Fruit fly (Drosophila melanogaster) whole organism, embryonic: ENCODE data around the gene gdl.

Experiments
- Antp ChIP-seq: fragments of 200-800 bp; sonication (Bioruptor generic); optimal IDR thresholded peaks from 3 replicates; lab custom pipeline; 2016; ENCODE audit warnings: missing biosample characterization, missing genetic modification characterization
- Blimp-1 ChIP-seq: fragments of 200-800 bp; sonication (Bioruptor generic); optimal IDR thresholded peaks from 3 replicates; lab custom pipeline; 2018; ENCODE audit warnings: missing biosample characterization, missing genetic modification characterization, mild to moderate bottlenecking, moderate library complexity, missing genetic modification reagents
- CG10431 ChIP-seq: fragments of 200-800 bp; sonication (Bioruptor generic); optimal IDR thresholded peaks from 3 replicates; lab custom pipeline; 2018; ENCODE audit warnings: missing biosample characterization, mild to moderate bottlenecking, missing genetic modification characterization
- CG10979 ChIP-seq: fragments of 200-800 bp; sonication (Bioruptor generic); optimal IDR thresholded peaks from 2 replicates; lab custom pipeline; 2018; ENCODE audit warnings: missing biosample characterization, mild to moderate bottlenecking, missing genetic modification characterization, moderate library complexity
- CG11723 ChIP-seq: fragments of 200-800 bp; sonication (Bioruptor generic); optimal IDR thresholded peaks from 2 replicates; lab custom pipeline; 2017; ENCODE audit warnings: missing biosample characterization, mild to moderate bottlenecking, missing genetic modification characterization
- CG13894 ChIP-seq: fragments of 200-800 bp; sonication (Bioruptor generic); optimal IDR thresholded peaks from 3 replicates; lab custom pipeline; 2018; ENCODE audit warnings: missing biosample characterization, mild to moderate bottlenecking, missing genetic modification characterization, moderate library complexity
- CG14965 ChIP-seq: fragments of 200-800 bp; sonication (Bioruptor generic); optimal IDR thresholded peaks from 2 replicates; lab custom pipeline; 2016; ENCODE audit warnings: missing biosample characterization, missing genetic modification characterization, borderline replicate concordance
- CG16863 ChIP-seq: fragments of 200-800 bp; sonication (Bioruptor generic); optimal IDR thresholded peaks from 3 replicates; lab custom pipeline; 2016; ENCODE audit warnings: missing biosample characterization, missing genetic modification characterization
- CG17361 ChIP-seq: fragments of 200-800 bp; sonication (Bioruptor generic); IDR thresholded peaks from 3 replicates; pipeline ENCODE4 v1.3.6; 2022; ENCODE audit warnings: missing biosample characterization, missing genetic modification characterization
- CG3065 ChIP-seq: fragments of 200-800 bp; sonication (Bioruptor generic); optimal IDR thresholded peaks from 2 replicates; lab custom pipeline; 2016; ENCODE audit warnings: missing biosample characterization, missing genetic modification characterization
- CG31365 ChIP-seq: fragments of 200-800 bp; sonication (Bioruptor generic); optimal IDR thresholded peaks from 2 replicates; lab custom pipeline; 2018; ENCODE audit warnings: missing biosample characterization, mild to moderate bottlenecking, missing genetic modification characterization
- CG3163 ChIP-seq: fragments of 200-800 bp; sonication (Bioruptor generic); optimal IDR thresholded peaks from 3 replicates; lab custom pipeline; 2016; ENCODE audit warnings: missing biosample characterization, missing genetic modification characterization
- CG32772 ChIP-seq: fragments of 200-800 bp; sonication (Bioruptor generic); IDR thresholded peaks from 2 replicates; pipeline ENCODE4 v1.3.6; 2022; ENCODE audit warnings: missing biosample characterization, missing genetic modification characterization
- CG5180 ChIP-seq: fragments of 200-800 bp; sonication (Bioruptor generic); optimal IDR thresholded peaks from 3 replicates; lab custom pipeline; 2017; ENCODE audit warnings: missing biosample characterization, missing genetic modification characterization, mild to moderate bottlenecking, moderate library complexity, missing genetic modification reagents
- CG7556 ChIP-seq: fragments of 200-800 bp; sonication (Bioruptor generic); optimal IDR thresholded peaks from 2 replicates; lab custom pipeline; 2017; ENCODE audit warnings: missing biosample characterization, mild to moderate bottlenecking, missing genetic modification characterization
- Max ChIP-seq: fragments of 200-800 bp; sonication (Bioruptor generic); optimal IDR thresholded peaks from 2 replicates; lab custom pipeline; 2016; ENCODE audit warnings: missing biosample characterization, mild to moderate bottlenecking, missing genetic modification characterization
- Med ChIP-seq: fragments of 200-800 bp; sonication (Bioruptor generic); peaks from one replicate; lab custom pipeline; 2016; ENCODE audit warnings: missing biosample characterization, missing genetic modification characterization, mild to moderate bottlenecking, inconsistent platforms, moderate library complexity
- Meics ChIP-seq: fragments of 200-800 bp; sonication (Bioruptor generic); optimal IDR thresholded peaks from 2 replicates; lab custom pipeline; 2017; ENCODE audit warnings: missing biosample characterization, mild to moderate bottlenecking, missing genetic modification characterization
- Pdp1 ChIP-seq, 2 experiments: fragments of 200-800 bp; sonication (Bioruptor generic); optimal IDR thresholded peaks; 3 replicates each; lab custom pipeline; 2016; ENCODE audit warnings: missing biosample characterization in 2 of 2, missing genetic modification characterization in 2 of 2, mild to moderate bottlenecking in 1 of 2, moderate library complexity in 1 of 2
- TFAM ChIP-seq: fragments of 200-800 bp; sonication (Bioruptor generic); optimal IDR thresholded peaks from 2 replicates; lab custom pipeline; 2017; ENCODE audit warnings: missing biosample characterization, missing genetic modification characterization, inconsistent platforms
- Trl ChIP-seq, 3 experiments: fragments of >200 bp in 2 of 3; fragments of 200-800 bp in 1 of 3; sonication (Bioruptor generic) in 1 of 3; optimal IDR thresholded peaks; 2 replicates in 1 of 3; 3 replicates in 2 of 3; lab custom pipeline; 2016 to 2017; ENCODE audit warnings: missing biosample characterization in 1 of 3, missing genetic modification characterization in 1 of 3
- Vsx1 ChIP-seq: fragments of 200-800 bp; sonication (Bioruptor generic); optimal IDR thresholded peaks from 2 replicates; lab custom pipeline; 2017; ENCODE audit warnings: missing biosample characterization, mild to moderate bottlenecking, missing genetic modification characterization, missing genetic modification reagents
- ac ChIP-seq: fragments of 200-800 bp; sonication (Bioruptor generic); optimal IDR thresholded peaks from 3 replicates; lab custom pipeline; 2017; ENCODE audit warnings: missing biosample characterization, mild to moderate bottlenecking, missing genetic modification characterization
- btn ChIP-seq: fragments of 200-800 bp; sonication (Bioruptor generic); optimal IDR thresholded peaks from 2 replicates; lab custom pipeline; 2016; ENCODE audit warnings: missing biosample characterization, missing genetic modification characterization
- cg ChIP-seq: fragments of 200-800 bp; sonication (Bioruptor generic); optimal IDR thresholded peaks from 3 replicates; lab custom pipeline; 2019; ENCODE audit warnings: missing biosample characterization, mild to moderate bottlenecking, missing genetic modification characterization, moderate library complexity
- chif ChIP-seq, 2 experiments: fragments of 200-800 bp; sonication (Bioruptor generic); optimal IDR thresholded peaks; 3 replicates each; lab custom pipeline; 2016; ENCODE audit warnings: missing biosample characterization in 2 of 2, missing genetic modification characterization in 2 of 2
- disco-r ChIP-seq: fragments of 200-800 bp; sonication (Bioruptor generic); optimal IDR thresholded peaks from 2 replicates; lab custom pipeline; 2016; ENCODE audit warnings: missing biosample characterization, missing genetic modification characterization
- ewg ChIP-seq: fragments of 200-800 bp; sonication (Bioruptor generic); optimal IDR thresholded peaks from 3 replicates; lab custom pipeline; 2017; ENCODE audit warnings: mild to moderate bottlenecking, missing biosample characterization, missing genetic modification reagents, missing genetic modification characterization
- exex ChIP-seq: fragments of 200-800 bp; sonication (Bioruptor generic); optimal IDR thresholded peaks from 4 replicates; lab custom pipeline; 2018; ENCODE audit warnings: missing biosample characterization, mild to moderate bottlenecking, missing genetic modification characterization, moderate library complexity
- h ChIP-seq: fragments of >200 bp; optimal IDR thresholded peaks from 2 replicates; lab custom pipeline; 2017
- kni ChIP-seq: fragments of 200-800 bp; sonication (Bioruptor generic); optimal IDR thresholded peaks from 3 replicates; lab custom pipeline; 2017; ENCODE audit warnings: mild to moderate bottlenecking, missing biosample characterization, missing genetic modification reagents, missing genetic modification characterization
- luna ChIP-seq: fragments of 200-800 bp; sonication (Bioruptor generic); optimal IDR thresholded peaks from 2 replicates; lab custom pipeline; 2016; ENCODE audit warnings: missing biosample characterization, missing genetic modification characterization
- mld ChIP-seq: fragments of 200-800 bp; sonication (Bioruptor generic); IDR thresholded peaks from 3 replicates; pipeline ENCODE4 v1.3.6; 2022; ENCODE audit warnings: missing biosample characterization, missing genetic modification characterization; ENCODE audit not compliant: partially characterized antibody
- sens ChIP-seq: fragments of 200-800 bp; sonication (Bioruptor generic); peaks from one replicate; lab custom pipeline; 2016; ENCODE audit warnings: missing biosample characterization, missing genetic modification characterization
- sim ChIP-seq: fragments of 200-800 bp; sonication (Bioruptor generic); IDR thresholded peaks from 2 replicates; pipeline ENCODE4 v1.3.6; 2022; ENCODE audit warnings: missing biosample characterization, missing genetic modification characterization
- sisA ChIP-seq: fragments of 200-800 bp; sonication (Bioruptor generic); IDR thresholded peaks from 2 replicates; pipeline ENCODE4 v1.3.6; 2022; ENCODE audit warnings: missing biosample characterization, missing genetic modification characterization
- slbo ChIP-seq: fragments of 200-800 bp; sonication (Bioruptor generic); IDR thresholded peaks from 2 replicates; pipeline ENCODE4 v1.3.6; 2022; ENCODE audit warnings: missing biosample characterization, missing genetic modification characterization
- slp2 ChIP-seq: fragments of 200-800 bp; sonication (Bioruptor generic); optimal IDR thresholded peaks from 2 replicates; lab custom pipeline; 2016; ENCODE audit warnings: missing biosample characterization, missing genetic modification characterization
- so ChIP-seq: fragments of 200-800 bp; sonication (Bioruptor generic); IDR thresholded peaks from 3 replicates; pipeline ENCODE4 v1.3.6; 2022; ENCODE audit warnings: missing biosample characterization, missing genetic modification characterization
- sqz ChIP-seq: fragments of 200-800 bp; sonication (Bioruptor generic); optimal IDR thresholded peaks from 3 replicates; lab custom pipeline; 2018; ENCODE audit warnings: missing biosample characterization, mild to moderate bottlenecking, missing genetic modification characterization
- tap ChIP-seq: fragments of 200-800 bp; optimal IDR thresholded peaks from 3 replicates; lab custom pipeline; 2019; ENCODE audit warnings: missing biosample characterization, mild to moderate bottlenecking, missing genetic modification characterization, moderate library complexity
- z ChIP-seq: fragments of 200-800 bp; sonication (Bioruptor generic); IDR thresholded peaks from 3 replicates; pipeline ENCODE4 v1.3.6; 2022; ENCODE audit warnings: missing biosample characterization, missing genetic modification characterization
- zf30C ChIP-seq: fragments of 200-800 bp; sonication (Bioruptor generic); optimal IDR thresholded peaks from 3 replicates; lab custom pipeline; 2018; ENCODE audit warnings: missing biosample characterization, mild to moderate bottlenecking, missing genetic modification characterization

Gene gdl

DNA sequence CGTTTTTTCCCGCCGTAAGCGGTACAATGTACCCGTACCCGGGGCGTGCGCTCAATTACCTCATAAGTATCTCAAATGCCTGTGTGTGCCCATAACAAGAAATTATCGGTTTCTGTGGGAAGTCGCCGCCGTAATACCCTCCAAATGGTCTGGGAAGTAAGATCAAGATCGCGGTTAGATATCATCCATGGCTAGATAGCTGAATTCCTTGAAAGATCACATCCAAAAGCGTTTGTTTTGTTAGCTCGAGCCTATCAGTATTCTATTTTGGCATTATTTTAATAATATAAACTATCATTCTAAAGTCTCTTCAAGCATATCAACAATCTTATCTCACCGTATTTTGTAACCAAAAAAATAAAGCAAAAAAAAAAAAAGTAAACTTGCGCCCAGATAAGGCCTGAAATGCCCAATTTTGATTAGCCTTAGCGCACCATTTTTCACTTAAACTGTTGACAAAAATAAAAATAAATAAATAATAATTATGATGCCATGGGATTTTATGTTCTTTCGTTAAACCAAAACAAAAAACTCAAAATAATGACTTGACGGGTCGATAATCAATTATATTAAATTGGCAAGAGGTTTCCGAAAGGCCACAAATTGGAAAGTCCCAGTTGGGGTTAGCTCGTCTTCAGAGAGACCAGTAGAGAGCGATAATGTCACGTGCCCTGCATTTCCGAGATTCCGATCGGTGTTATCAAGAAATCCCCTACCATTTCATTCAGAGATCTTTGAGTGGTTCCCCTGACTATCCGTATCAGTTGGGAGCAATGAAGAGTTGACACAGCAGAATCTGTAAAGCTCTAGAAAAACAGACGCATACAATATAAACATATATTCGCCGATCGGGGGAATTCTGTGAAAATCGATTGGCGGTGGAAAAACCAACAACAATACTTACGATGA is 29.6 kb downstream of the gdl start (continued):
- TF ChIP-seq Meics (GFP tag; lab: Kevin White, UChicago): no peak
- no peak for TF ChIP-seq mld (GFP tag; lab: Robert Waterston, UW)
- no peak for TF ChIP-seq sisA
- TF ChIP-seq luna (GFP tag; lab: Kevin White, UChicago): no peak
- peak; percentile 55 for TF ChIP-seq Vsx1 (GFP tag; lab: Kevin White, UChicago)
- TF ChIP-seq CG13894 (tag; lab: Kevin White, UChicago): no peak

- TF ChIP-seq CG3163 (GFP tag; lab: Kevin White, UChicago) (no peak), sens (GFP tag; lab: Kevin White, UChicago) (peak; percentile 53), Med (GFP tag; lab: Kevin White, UChicago) (peak; percentile 8), chif (GFP tag; optimal IDR thresholded peaks at IDR 0.05; lab: Kevin White, UChicago) (no peak), h (no peak), Pdp1 (GFP tag; optimal IDR thresholded peaks at IDR 0.05; lab: Kevin White, UChicago) (peak in 1 of 2 experiments; percentile 53), slp2 (GFP tag; lab: Kevin White, UChicago) (no peak), CG17361 (GFP tag; lab: Robert Waterston, UW) (no peak), cg (no peak), kni (GFP tag; lab: Kevin White, UChicago) (peak; percentile 12), CG7556 (GFP tag; lab: Kevin White, UChicago) (no peak), Blimp-1 (GFP tag; lab: Kevin White, UChicago) (peak; percentile 12), CG16863 (no peak), so (GFP tag; lab: Robert Waterston, UW) (no peak), zf30C (GFP tag; lab: Kevin White, UChicago) (no peak), tap (tag; lab: Kevin White, UChicago) (no peak)
Measured at dm6 chr3L:15539903-15540409, 30.7 kb downstream of the gdl start.

DNA sequence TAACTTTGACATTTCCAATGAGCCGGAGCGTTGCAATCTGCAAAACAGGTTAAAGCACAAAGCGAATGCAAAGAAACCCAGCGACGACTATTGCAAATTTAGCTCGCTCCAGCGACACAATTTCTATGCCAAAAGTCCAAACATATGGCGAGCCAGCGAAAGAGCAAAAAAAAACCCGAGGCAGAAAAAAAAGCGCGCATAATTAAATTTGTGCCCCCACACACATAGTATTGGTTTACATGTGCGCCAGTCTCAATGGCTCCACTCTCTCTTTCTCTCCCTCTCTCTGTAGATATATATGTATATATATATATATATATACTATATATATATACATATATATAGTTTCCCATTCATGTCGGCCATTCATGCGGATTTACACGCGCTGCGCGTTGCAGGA is 31.4 kb downstream of the gdl start:
- no peak for TF ChIP-seq sim (GFP tag; lab: Robert Waterston, UW)
- TF ChIP-seq CG5180 (GFP tag; lab: Kevin White, UChicago): no peak
- no peak for TF ChIP-seq exex
- no peak for TF ChIP-seq slbo
- TF ChIP-seq sqz (GFP tag; lab: Kevin White, UChicago): peak; percentile 66
- peak; percentile 18 to 50 for TF ChIP-seq Trl (optimal IDR thresholded peaks at IDR 0.05; lab: Kevin White, UChicago)
- no peak for TF ChIP-seq Trl (GFP tag; optimal IDR thresholded peaks at IDR 0.05; lab: Kevin White, UChicago)
- TF ChIP-seq Max (GFP tag; lab: Kevin White, UChicago): no peak
- TF ChIP-seq Antp (GFP tag; lab: Kevin White, UChicago): no peak
- TF ChIP-seq CG14965 (GFP tag; lab: Kevin White, UChicago): no peak
- no peak for TF ChIP-seq btn
- TF ChIP-seq CG10431 (GFP tag; lab: Kevin White, UChicago): no peak
- no peak for TF ChIP-seq CG3065 (GFP tag; lab: Kevin White, UChicago)
- 0 out of 2 replicates have a peak, but pooled peaks have one; percentile 23 for TF ChIP-seq CG32772 (GFP tag; lab: Robert Waterston, UW)
- TF ChIP-seq disco-r (GFP tag; lab: Kevin White, UChicago): no peak
- no peak for TF ChIP-seq ac
- no peak for TF ChIP-seq CG31365
- no peak for TF ChIP-seq CG10979 (tag; lab: Kevin White, UChicago)
- no peak for TF ChIP-seq TFAM (GFP tag; lab: Kevin White, UChicago)
- no peak for TF ChIP-seq CG11723 (GFP tag; lab: Kevin White, UChicago)
- peak; percentile 38 for TF ChIP-seq ewg (GFP tag; lab: Kevin White, UChicago)
- no peak for TF ChIP-seq z (GFP tag; lab: Robert Waterston, UW)
